Fruit fly (Drosophila melanogaster): ENCODE measurements around the gene CG5342.

Gene CG5342

dm6 chr3R:11564792-11565402 lies 13.7 kb upstream of the CG5342 start:
- TF ChIP-seq CG17361 (GFP tag; IDR thresholded peaks at IDR 0.05) (no peak), mirr (GFP tag; optimal IDR thresholded peaks at IDR 0.05) (peak; percentile 35), eve (GFP tag; optimal IDR thresholded peaks at IDR 0.05) (peak in 1 of 2 experiments; percentile 40), Med (GFP tag) (peak; percentile 23), exex (tag; optimal IDR thresholded peaks at IDR 0.05) (peak; percentile 95), Deaf1 (tag; optimal IDR thresholded peaks at IDR 0.05) (no peak), grn (GFP tag; optimal IDR thresholded peaks at IDR 0.05) (peak; percentile 26), CG34376 (GFP tag; optimal IDR thresholded peaks at IDR 0.05) (peak; percentile 1), CG2678 (tag; optimal IDR thresholded peaks at IDR 0.05) (peak; percentile 4), gcm (GFP tag; optimal IDR thresholded peaks at IDR 0.05) (peak; percentile 66), Usf (GFP tag; optimal IDR thresholded peaks at IDR 0.05) (no peak), corto (GFP tag; optimal IDR thresholded peaks at IDR 0.05) (peak; percentile 51), az2 (GFP tag; optimal IDR thresholded peaks at IDR 0.05) (no peak), lbe (GFP tag; optimal IDR thresholded peaks at IDR 0.05) (peak; percentile 0), H2.0 (GFP tag; IDR thresholded peaks at IDR 0.05) (no peak), sug (tag; optimal IDR thresholded peaks at IDR 0.05) (peak; percentile 1)

DNA sequence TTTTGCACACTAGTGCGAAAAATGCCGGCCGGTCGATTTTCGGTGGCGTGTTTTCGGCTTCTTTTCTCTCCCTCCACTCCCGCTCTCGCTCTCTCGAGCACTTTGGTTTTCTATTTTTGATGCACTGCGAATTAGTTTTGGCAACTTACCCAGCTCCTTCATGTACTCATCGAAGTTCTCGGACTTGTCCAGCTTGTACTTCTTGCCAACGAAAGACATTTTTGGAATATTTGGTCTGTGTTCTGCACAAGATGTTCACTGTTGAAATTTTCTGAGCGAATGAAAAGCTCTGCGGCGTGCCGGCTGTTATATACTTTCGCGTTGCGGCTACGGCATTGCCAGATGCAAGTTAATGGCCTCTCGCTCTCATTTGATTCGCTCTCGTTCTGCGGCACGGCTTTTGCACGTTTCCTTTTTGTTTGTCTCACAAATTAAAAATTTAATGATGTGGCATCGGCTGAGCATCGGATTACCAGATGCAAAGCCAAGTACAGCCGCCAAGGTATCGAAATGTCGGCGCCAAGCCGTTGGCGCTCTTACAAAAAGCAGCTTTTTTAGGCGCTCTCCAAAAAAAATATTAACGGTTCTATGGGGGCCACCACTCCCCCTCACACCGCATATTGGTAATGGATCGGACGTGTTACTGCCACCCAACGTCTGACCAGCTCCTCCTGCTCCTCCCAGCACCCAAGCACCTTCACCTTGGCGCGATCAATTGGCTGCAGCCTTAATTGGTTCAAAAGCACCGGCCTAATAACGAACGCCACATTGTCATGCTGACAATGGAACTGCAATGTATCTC lies 11.7 kb upstream of the CG5342 start, which contains the start of the genes fabp and sea:
fabp (minus strand) TSS at position 286 of the 802 bp plus-strand sequence.
sea (minus strand) TSS at position 286 of the 802 bp plus-strand sequence.
- TF ChIP-seq CG6791 (GFP tag; IDR thresholded peaks at IDR 0.05; ENCODE audit: partially characterized antibody): 0 out of 3 replicates have a peak, but pooled peaks have one; percentile 23
- peak; percentile 64 for TF ChIP-seq crol (GFP tag; IDR thresholded peaks at IDR 0.05)
- peak; percentile 22; the same call in 1 of the 3 replicates for TF ChIP-seq CG34224 (GFP tag; IDR thresholded peaks at IDR 0.05; ENCODE audit: partially characterized antibody)
- 0 out of 3 replicates have a peak, but pooled peaks have one; percentile 18 for TF ChIP-seq CG7963 (GFP tag; IDR thresholded peaks at IDR 0.05; ENCODE audit: partially characterized antibody)
- peak; percentile 5 for TF ChIP-seq pfk (GFP tag; optimal IDR thresholded peaks at IDR 0.05)
- peak in 1 of 2 experiments; percentile 14 for TF ChIP-seq bsh (GFP tag; optimal IDR thresholded peaks at IDR 0.05)
- peak; percentile 48; the same call in 2 of the 3 replicates for TF ChIP-seq so (GFP tag; IDR thresholded peaks at IDR 0.05)
- TF ChIP-seq Nf-YC (tag; optimal IDR thresholded peaks at IDR 0.05): peak; percentile 28
- no peak for TF ChIP-seq CG4820 (GFP tag; optimal IDR thresholded peaks at IDR 0.05)
- 0 out of 2 replicates have a peak, but pooled peaks have one; percentile 25 for TF ChIP-seq sim (GFP tag; IDR thresholded peaks at IDR 0.05)
- peak; percentile 13 for TF ChIP-seq mam (GFP tag; optimal IDR thresholded peaks at IDR 0.05)
- TF ChIP-seq PHDP (tag; optimal IDR thresholded peaks at IDR 0.05): peak; percentile 8
- peak; percentile 36 for TF ChIP-seq CG13296 (GFP tag; optimal IDR thresholded peaks at IDR 0.05)
- TF ChIP-seq crp (GFP tag; optimal IDR thresholded peaks at IDR 0.05): no peak
- peak; percentile 43 for TF ChIP-seq mirr (GFP tag; optimal IDR thresholded peaks at IDR 0.05)
- TF ChIP-seq CG10543 (GFP tag; optimal IDR thresholded peaks at IDR 0.05): peak; percentile 39
- TF ChIP-seq CG6765 (GFP tag; optimal IDR thresholded peaks at IDR 0.05): peak; percentile 45
- TF ChIP-seq Deaf1 (tag; optimal IDR thresholded peaks at IDR 0.05): peak; percentile 48
- peak; percentile 80 for TF ChIP-seq Jarid2 (GFP tag; optimal IDR thresholded peaks at IDR 0.05)
- peak; percentile 35 for TF ChIP-seq Hmr (GFP tag; optimal IDR thresholded peaks at IDR 0.05)
- peak; percentile 36 for TF ChIP-seq lbe (GFP tag; optimal IDR thresholded peaks at IDR 0.05)
- TF ChIP-seq CG17385 (GFP tag; optimal IDR thresholded peaks at IDR 0.05): peak; percentile 21
- peak; percentile 44; the same call in 1 of the 2 replicates for TF ChIP-seq Drgx (GFP tag; IDR thresholded peaks at IDR 0.05)
- TF ChIP-seq lab (GFP tag; optimal IDR thresholded peaks at IDR 0.05): peak; percentile 28
- peak; percentile 67 to 82 for TF ChIP-seq Trl (optimal IDR thresholded peaks at IDR 0.05)
- peak; percentile 53 for TF ChIP-seq Trl (GFP tag; optimal IDR thresholded peaks at IDR 0.05)
- peak; percentile 78; the same call in 1 of the 3 replicates for TF ChIP-seq CG34422 (GFP tag; IDR thresholded peaks at IDR 0.05)
- TF ChIP-seq CG9797 (GFP tag; optimal IDR thresholded peaks at IDR 0.05): no peak
- no peak for TF ChIP-seq CG32767 (GFP tag; IDR thresholded peaks at IDR 0.05)
- peak; percentile 77 for TF ChIP-seq CG34376 (GFP tag; optimal IDR thresholded peaks at IDR 0.05)
- no peak for TF ChIP-seq tup (GFP tag; optimal IDR thresholded peaks at IDR 0.05)
- TF ChIP-seq CG6813 (GFP tag; optimal IDR thresholded peaks at IDR 0.05): peak; percentile 40
- peak; percentile 37 for TF ChIP-seq cwo (GFP tag; optimal IDR thresholded peaks at IDR 0.05)

Data from whole organism, embryonic.